Worm (Caenorhabditis elegans): ENCODE results near the gene M142.8.

Gene M142.8

ce11 chrIII:10903009-10903609, 30.3 kb upstream of the M142.8 start:
- TF ChIP-seq zip-8 (tag; optimal IDR thresholded peaks at IDR 0.05) (peak; percentile 96), ces-1 (GFP tag; optimal IDR thresholded peaks at IDR 0.05) (peak; percentile 7), mls-2 (tag; optimal IDR thresholded peaks at IDR 0.05) (no peak), M03D4.4 (tag; optimal IDR thresholded peaks at IDR 0.05) (no peak), nhr-28 (tag; optimal IDR thresholded peaks at IDR 0.05) (no peak), lin-13 (tag; optimal IDR thresholded peaks at IDR 0.05) (no peak), lsy-2 (tag; optimal IDR thresholded peaks at IDR 0.05) (no peak)

ce11 chrIII:10904320-10904961, 29.0 kb upstream of the M142.8 start:
- TF ChIP-seq nhr-12 (tag; optimal IDR thresholded peaks at IDR 0.05) (no peak), bed-3 (GFP tag; optimal IDR thresholded peaks at IDR 0.05) (no peak), nhr-76 (tag; optimal IDR thresholded peaks at IDR 0.05) (no peak), nhr-237 (tag; optimal IDR thresholded peaks at IDR 0.05) (no peak), unc-62 (GFP tag; optimal IDR thresholded peaks at IDR 0.05) (no peak), mls-2 (tag; optimal IDR thresholded peaks at IDR 0.05) (no peak), ceh-39 (tag; optimal IDR thresholded peaks at IDR 0.05) (no peak), elt-3 (tag; optimal IDR thresholded peaks at IDR 0.05) (no peak), snpc-4 (tag; optimal IDR thresholded peaks at IDR 0.05) (no peak), lsy-2 (tag; optimal IDR thresholded peaks at IDR 0.05) (no peak), lin-13 (tag; optimal IDR thresholded peaks at IDR 0.05) (no peak), ztf-11 (tag; optimal IDR thresholded peaks at IDR 0.05) (no peak), unc-39 (tag; optimal IDR thresholded peaks at IDR 0.05) (no peak), ces-1 (GFP tag; optimal IDR thresholded peaks at IDR 0.05) (no peak), sptf-1 (tag; optimal IDR thresholded peaks at IDR 0.05) (no peak), lin-32 (GFP tag; optimal IDR thresholded peaks at IDR 0.05) (no peak), blmp-1 (tag; optimal IDR thresholded peaks at IDR 0.05) (no peak)

ce11 chrIII:10905112-10905511, 28.3 kb upstream of the M142.8 start:
- TF ChIP-seq unc-62 (GFP tag; optimal IDR thresholded peaks at IDR 0.05) (peak; percentile 68), hlh-1 (tag; optimal IDR thresholded peaks at IDR 0.05) (peak; percentile 89), unc-120 (tag; optimal IDR thresholded peaks at IDR 0.05; ENCODE audit: poor library complexity, severe bottlenecking) (peak; percentile 3), nhr-76 (tag; optimal IDR thresholded peaks at IDR 0.05) (no peak), lsy-2 (tag; optimal IDR thresholded peaks at IDR 0.05) (peak; percentile 6), M03D4.4 (tag; optimal IDR thresholded peaks at IDR 0.05) (no peak), ces-1 (GFP tag; optimal IDR thresholded peaks at IDR 0.05) (peak; percentile 93), unc-39 (tag; optimal IDR thresholded peaks at IDR 0.05) (no peak)

- TF ChIP-seq lin-13 (tag; optimal IDR thresholded peaks at IDR 0.05) = no peak
- no peak for TF ChIP-seq bed-3 (GFP tag; optimal IDR thresholded peaks at IDR 0.05)
- TF ChIP-seq ham-2 (GFP tag; optimal IDR thresholded peaks at IDR 0.05) = no peak
- no peak for TF ChIP-seq elt-1 (tag; optimal IDR thresholded peaks at IDR 0.05; ENCODE audit: borderline replicate concordance, insufficient read depth)
- no peak for TF ChIP-seq nhr-237 (tag; optimal IDR thresholded peaks at IDR 0.05)
- no peak for TF ChIP-seq lin-32 (GFP tag; optimal IDR thresholded peaks at IDR 0.05)
- TF ChIP-seq M03D4.4 (tag; optimal IDR thresholded peaks at IDR 0.05) = no peak
- TF ChIP-seq lsy-2 (tag; optimal IDR thresholded peaks at IDR 0.05) = no peak
- no peak for TF ChIP-seq ces-1 (GFP tag; optimal IDR thresholded peaks at IDR 0.05)
- TF ChIP-seq pha-4 (tag; optimal IDR thresholded peaks at IDR 0.05) = no peak
- no peak for TF ChIP-seq flh-1 (GFP tag; optimal IDR thresholded peaks at IDR 0.05)
- TF ChIP-seq unc-120 (tag; optimal IDR thresholded peaks at IDR 0.05; ENCODE audit: poor library complexity, severe bottlenecking) = peak; percentile 65
- TF ChIP-seq elt-3 (tag; optimal IDR thresholded peaks at IDR 0.05) = no peak
- no peak for TF ChIP-seq unc-39 (tag; optimal IDR thresholded peaks at IDR 0.05)
- TF ChIP-seq hlh-1 (tag; optimal IDR thresholded peaks at IDR 0.05) = peak; percentile 95
- TF ChIP-seq ceh-83 (GFP tag; optimal IDR thresholded peaks at IDR 0.05) = no peak
- no peak for TF ChIP-seq nhr-12 (tag; optimal IDR thresholded peaks at IDR 0.05)
Observed at ce11 chrIII:10906325-10906724, 27.1 kb upstream of the M142.8 start.

ce11 chrIII:10907678-10908217, 25.7 kb upstream of the M142.8 start:
- TF ChIP-seq lin-32 (GFP tag; optimal IDR thresholded peaks at IDR 0.05) (no peak), nhr-28 (tag; optimal IDR thresholded peaks at IDR 0.05) (no peak), tbx-8 (GFP tag; optimal IDR thresholded peaks at IDR 0.05) (no peak), ces-1 (GFP tag; optimal IDR thresholded peaks at IDR 0.05) (no peak), nhr-2 (tag; optimal IDR thresholded peaks at IDR 0.05) (no peak), unc-39 (tag; optimal IDR thresholded peaks at IDR 0.05) (no peak), pha-4 (tag; optimal IDR thresholded peaks at IDR 0.05) (no peak), unc-62 (GFP tag; optimal IDR thresholded peaks at IDR 0.05) (no peak), ztf-11 (tag; optimal IDR thresholded peaks at IDR 0.05) (no peak)

Measured in whole organism, mixed stage, embryonic.